Fruit fly (Drosophila melanogaster) whole organism, embryonic: Measurements from ENCODE around the gene Uba4.

Source experiments
- CG12391 ChIP-seq: fragments of 200-800 bp; sonication (Bioruptor generic); optimal IDR thresholded peaks from 3 replicates; lab custom pipeline; 2018; ENCODE audit warnings: missing biosample characterization, mild to moderate bottlenecking, missing genetic modification characterization, moderate library complexity
- CG1529 ChIP-seq: fragments of 200-800 bp; sonication (Bioruptor generic); optimal IDR thresholded peaks from 3 replicates; lab custom pipeline; 2018; ENCODE audit warnings: missing biosample characterization, missing genetic modification characterization
- CG3847 ChIP-seq: fragments of 200-800 bp; sonication (Bioruptor generic); IDR thresholded peaks from 2 replicates; pipeline ENCODE4 v1.3.6; 2022; ENCODE audit warnings: missing biosample characterization, missing genetic modification characterization
- CG9817 ChIP-seq: fragments of 200-800 bp; sonication (Bioruptor generic); optimal IDR thresholded peaks from 2 replicates; lab custom pipeline; 2018; ENCODE audit warnings: missing biosample characterization, mild to moderate bottlenecking, missing genetic modification characterization, moderate library complexity
- Dll ChIP-seq: fragments of 200-800 bp; sonication (Bioruptor generic); IDR thresholded peaks from 4 replicates; pipeline ENCODE4 v1.3.6; 2022; ENCODE audit warnings: missing biosample characterization, missing genetic modification characterization; ENCODE audit not compliant: partially characterized antibody
- fd64A ChIP-seq: fragments of 200-800 bp; sonication (Bioruptor generic); optimal IDR thresholded peaks from 3 replicates; lab custom pipeline; 2018; ENCODE audit warnings: missing biosample characterization, mild to moderate bottlenecking, missing genetic modification characterization

DNA sequence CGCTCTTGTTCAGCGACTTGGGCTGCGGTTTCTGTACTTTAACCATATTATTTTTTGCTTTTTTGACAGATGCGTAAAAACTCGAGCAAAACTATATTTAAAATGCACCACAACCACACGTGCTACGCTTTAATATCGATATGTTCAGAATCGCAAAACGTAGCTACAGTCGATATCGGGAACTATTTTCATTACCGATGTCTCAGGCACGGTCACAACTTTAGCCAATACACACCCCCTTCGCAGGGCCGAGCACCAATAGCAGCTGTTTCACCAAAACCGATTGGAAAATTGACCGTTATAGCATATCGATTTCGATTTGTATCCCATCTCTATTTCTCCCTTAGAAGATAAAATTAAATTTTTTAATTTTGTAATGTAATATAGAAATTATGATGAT is 5.5 kb upstream of the Uba4 start, which contains the start of gene CG13096:
- TF ChIP-seq CG1529 (GFP tag; lab: Kevin White, UChicago) (no peak), CG12391 (tag; lab: Kevin White, UChicago) (peak; percentile 44), CG9817 (tag; lab: Kevin White, UChicago) (no peak), Dll (GFP tag; lab: Robert Waterston, UW) (peak; percentile 99), fd64A (GFP tag; lab: Kevin White, UChicago) (no peak), CG3847 (GFP tag; lab: Robert Waterston, UW) (peak; percentile 53; the same call in 1 of the 2 replicates)
